Worm (Caenorhabditis elegans) whole organism, L2 larva: ENCODE data around the gene K02E7.11.
A peak's percentile ranks its signal among the peaks of the same experiment; 100 is the strongest.

Experiments used
- C34F6.9 ChIP-seq: fragments of 150-350 bp; optimal IDR thresholded peaks from 2 replicates; lab custom pipeline; 2014; ENCODE audit warnings: missing biosample characterization, missing genetic modification characterization
- F13H6.1 ChIP-seq: sonication (generic microtip); optimal IDR thresholded peaks from 2 replicates; lab custom pipeline; 2016; ENCODE audit warnings: missing genetic modification characterization, missing compliant biosample characterization
- R02D3.7 ChIP-seq: fragments of 150-350 bp; optimal IDR thresholded peaks from 2 replicates; lab custom pipeline; 2014; ENCODE audit warnings: missing biosample characterization, missing genetic modification characterization
- Y55F3AM.14 ChIP-seq: fragments of 200-800 bp; sonication (Bioruptor generic); optimal IDR thresholded peaks from 2 replicates; lab custom pipeline; 2018; ENCODE audit warnings: mild to moderate bottlenecking, missing genetic modification characterization, missing compliant biosample characterization
- ZK546.5 ChIP-seq: sonication (generic microtip); optimal IDR thresholded peaks from 2 replicates; lab custom pipeline; 2017; ENCODE audit warnings: missing biosample characterization, missing genetic modification characterization
- alr-1 ChIP-seq: fragments of 150-350 bp; optimal IDR thresholded peaks from 2 replicates; lab custom pipeline; 2014; ENCODE audit warnings: missing biosample characterization, missing genetic modification characterization
- aly-2 ChIP-seq: fragments of 150-350 bp; optimal IDR thresholded peaks from 2 replicates; lab custom pipeline; 2014; ENCODE audit warnings: missing biosample characterization, missing genetic modification characterization
- ama-1 ChIP-seq: fragments of 150-350 bp; optimal IDR thresholded peaks from 2 replicates; lab custom pipeline; 2018; ENCODE audit warnings: inconsistent platforms
- blmp-1 ChIP-seq: sonication (generic microtip); optimal IDR thresholded peaks from 2 replicates; lab custom pipeline; 2017; ENCODE audit warnings: missing genetic modification characterization, mild to moderate bottlenecking, missing compliant biosample characterization, antibody characterized with exemption, moderate library complexity; ENCODE audit not compliant: insufficient read depth
- ceh-16 ChIP-seq: fragments of 150-350 bp; optimal IDR thresholded peaks from 2 replicates; lab custom pipeline; 2014; ENCODE audit warnings: missing biosample characterization, missing genetic modification characterization
- crh-2 ChIP-seq: sonication (generic microtip); optimal IDR thresholded peaks from 2 replicates; lab custom pipeline; 2017; ENCODE audit warnings: missing biosample characterization, missing genetic modification characterization
- dmd-4 ChIP-seq: sonication (generic microtip); optimal IDR thresholded peaks from 2 replicates; lab custom pipeline; 2017; ENCODE audit warnings: missing biosample characterization, missing genetic modification characterization
- elt-3 ChIP-seq: sonication (generic microtip); optimal IDR thresholded peaks from 2 replicates; lab custom pipeline; 2017; ENCODE audit warnings: missing biosample characterization, missing genetic modification characterization
- fos-1 ChIP-seq: fragments of 150-350 bp; optimal IDR thresholded peaks from 2 replicates; lab custom pipeline; 2014; ENCODE audit warnings: missing biosample characterization, missing genetic modification characterization
- gmeb-1 ChIP-seq: fragments of 150-350 bp; optimal IDR thresholded peaks from 2 replicates; lab custom pipeline; 2014; ENCODE audit warnings: missing biosample characterization, missing genetic modification characterization
- lin-11 ChIP-seq: fragments of 150-350 bp; sonication (generic microtip); optimal IDR thresholded peaks from 2 replicates; lab custom pipeline; 2014; ENCODE audit warnings: missing biosample characterization, missing genetic modification characterization, inconsistent platforms, mixed read lengths
- mab-5 ChIP-seq: fragments of 150-350 bp; optimal IDR thresholded peaks from 2 replicates; lab custom pipeline; 2014; ENCODE audit warnings: missing biosample characterization, missing genetic modification characterization
- nhr-10 ChIP-seq: sonication (generic microtip); optimal IDR thresholded peaks from 2 replicates; lab custom pipeline; 2017; ENCODE audit warnings: missing biosample characterization, missing genetic modification characterization
- nhr-11 ChIP-seq: fragments of 150-350 bp; optimal IDR thresholded peaks from 2 replicates; lab custom pipeline; 2014; ENCODE audit warnings: missing biosample characterization, missing genetic modification characterization
- nhr-12 ChIP-seq: fragments of 150-350 bp; optimal IDR thresholded peaks from 2 replicates; lab custom pipeline; 2014; ENCODE audit warnings: missing biosample characterization, missing genetic modification characterization
- nhr-129 ChIP-seq: fragments of 150-350 bp; optimal IDR thresholded peaks from 2 replicates; lab custom pipeline; 2014; ENCODE audit warnings: missing biosample characterization, missing genetic modification characterization
- nhr-25 ChIP-seq: fragments of 150-350 bp; sonication (generic microtip); optimal IDR thresholded peaks from 3 replicates; lab custom pipeline; 2014; ENCODE audit warnings: missing biosample characterization, missing genetic modification characterization
- nhr-77 ChIP-seq: fragments of 150-350 bp; optimal IDR thresholded peaks from 2 replicates; lab custom pipeline; 2014; ENCODE audit warnings: missing biosample characterization, missing genetic modification characterization
- peb-1 ChIP-seq: fragments of 150-350 bp; optimal IDR thresholded peaks from 2 replicates; lab custom pipeline; 2014; ENCODE audit warnings: missing biosample characterization, missing genetic modification characterization
- sma-9 ChIP-seq, 2 experiments: fragments of 150-350 bp in 1 of 2; sonication (generic microtip) in 1 of 2; optimal IDR thresholded peaks; 2 replicates each; lab custom pipeline; 2014 to 2016; ENCODE audit warnings: missing genetic modification characterization in 2 of 2, mild to moderate bottlenecking in 1 of 2, missing biosample characterization in 1 of 2, missing compliant biosample characterization in 1 of 2, missing genetic modification reagents in 1 of 2, moderate library complexity in 1 of 2
- snpc-4 ChIP-seq: fragments of 150-350 bp; optimal IDR thresholded peaks from 2 replicates; lab custom pipeline; 2014; ENCODE audit warnings: missing biosample characterization, missing genetic modification characterization
- unc-62 ChIP-seq: fragments of 150-350 bp; optimal IDR thresholded peaks from 2 replicates; lab custom pipeline; 2014; ENCODE audit warnings: missing biosample characterization, missing genetic modification reagents, missing genetic modification characterization
- zag-1 ChIP-seq: fragments of 150-350 bp; optimal IDR thresholded peaks from 2 replicates; lab custom pipeline; 2014; ENCODE audit warnings: missing biosample characterization, missing genetic modification characterization
- ztf-1 ChIP-seq: fragments of 200-800 bp; sonication (Bioruptor generic); conservative IDR thresholded peaks from 2 replicates; pipeline ENCODE4 v1.3.6; 2022; ENCODE audit warnings: missing genetic modification characterization, missing compliant biosample characterization
- ztf-11 ChIP-seq: sonication (generic microtip); optimal IDR thresholded peaks from 2 replicates; lab custom pipeline; 2017; ENCODE audit warnings: missing biosample characterization, missing genetic modification characterization

Gene K02E7.11

ce11 chrII:1075424-1075823 lies at the start of gene K02E7.11:
Gene K02E7.11, minus strand, starts transcription at chrII:1075524.
- TF ChIP-seq R02D3.7: no peak
- TF ChIP-seq alr-1: no peak

- no peak for TF ChIP-seq nhr-77 (tag; lab: Kevin White, UChicago)
- no peak for TF ChIP-seq mab-5 (tag; lab: Kevin White, UChicago)
- no peak for TF ChIP-seq sma-9 (GFP tag; optimal IDR thresholded peaks at IDR 0.05; lab: Kevin White, UChicago)
- TF ChIP-seq sma-9 (tag; optimal IDR thresholded peaks at IDR 0.05; lab: Kevin White, UChicago): no peak
- no peak for TF ChIP-seq unc-62 (GFP tag; lab: Kevin White, UChicago)
Observed at ce11 chrII:1124757-1125156, 49.4 kb upstream of the K02E7.11 start.

- TF ChIP-seq ztf-1 (GFP tag; lab: Robert Waterston, UW) (no peak), ceh-16 (tag; lab: Kevin White, UChicago) (no peak), lin-11 (tag; lab: Kevin White, UChicago) (no peak), ZK546.5 (no peak), nhr-129 (tag; lab: Kevin White, UChicago) (no peak), F13H6.1 (tag; lab: Kevin White, UChicago) (no peak), crh-2 (no peak), nhr-25 (tag; lab: Kevin White, UChicago) (no peak), ama-1 (lab: Kevin White, UChicago) (no peak), Y55F3AM.14 (GFP tag; lab: Kevin White, UChicago) (no peak), fos-1 (no peak)
Observed at ce11 chrII:1123208-1123607, 47.9 kb upstream of the K02E7.11 start, which contains the start of the genes sut-1 and eri-3. Gene sut-1, minus strand, starts transcription at chrII:1123265. Gene eri-3, plus strand, starts transcription at chrII:1123534.

ce11 chrII:1117992-1118729 lies 42.8 kb upstream of the K02E7.11 start, which contains the start of gene lips-13:
Gene lips-13, minus strand, starts transcription at chrII:1118042.
- TF ChIP-seq sma-9 (GFP tag; optimal IDR thresholded peaks at IDR 0.05; lab: Kevin White, UChicago) (no peak), sma-9 (tag; optimal IDR thresholded peaks at IDR 0.05; lab: Kevin White, UChicago) (no peak), nhr-11 (tag; lab: Kevin White, UChicago) (no peak), ztf-11 (tag; lab: Kevin White, UChicago) (no peak), blmp-1 (no peak), nhr-129 (tag; lab: Kevin White, UChicago) (no peak), elt-3 (no peak), nhr-10 (tag; lab: Kevin White, UChicago) (no peak), R02D3.7 (no peak), nhr-12 (tag; lab: Kevin White, UChicago) (no peak)

ce11 chrII:1116521-1116920 lies 41.2 kb upstream of the K02E7.11 start:
- peak; percentile 47 for TF ChIP-seq snpc-4 (tag; lab: Kevin White, UChicago)
- no peak for TF ChIP-seq dmd-4
- no peak for TF ChIP-seq gmeb-1 (tag; lab: Kevin White, UChicago)
- no peak for TF ChIP-seq ceh-16 (tag; lab: Kevin White, UChicago)
- no peak for TF ChIP-seq ZK546.5
- no peak for TF ChIP-seq peb-1 (tag; lab: Kevin White, UChicago)
- no peak for TF ChIP-seq elt-3
- no peak for TF ChIP-seq zag-1 (tag; lab: Kevin White, UChicago)

- no peak for TF ChIP-seq dmd-4
- no peak for TF ChIP-seq ztf-11 (tag; lab: Kevin White, UChicago)
- no peak for TF ChIP-seq mab-5 (tag; lab: Kevin White, UChicago)
- no peak for TF ChIP-seq nhr-77 (tag; lab: Kevin White, UChicago)
- TF ChIP-seq blmp-1: no peak
- no peak for TF ChIP-seq lin-11 (tag; lab: Kevin White, UChicago)
- TF ChIP-seq aly-2 (tag; lab: Kevin White, UChicago): no peak
- no peak for TF ChIP-seq ama-1 (lab: Kevin White, UChicago)
- TF ChIP-seq elt-3: no peak
- no peak for TF ChIP-seq sma-9 (GFP tag; optimal IDR thresholded peaks at IDR 0.05; lab: Kevin White, UChicago)
- TF ChIP-seq sma-9 (tag; optimal IDR thresholded peaks at IDR 0.05; lab: Kevin White, UChicago): no peak
- TF ChIP-seq C34F6.9 (tag; lab: Kevin White, UChicago): no peak
Observed at ce11 chrII:1114133-1114532, 38.8 kb upstream of the K02E7.11 start, which contains the start of gene lips-12. Gene lips-12, minus strand, starts transcription at chrII:1114233.
